Fruit fly (Drosophila melanogaster): ENCODE measurements around the gene Osi17.

The Osi17 gene

DNA sequence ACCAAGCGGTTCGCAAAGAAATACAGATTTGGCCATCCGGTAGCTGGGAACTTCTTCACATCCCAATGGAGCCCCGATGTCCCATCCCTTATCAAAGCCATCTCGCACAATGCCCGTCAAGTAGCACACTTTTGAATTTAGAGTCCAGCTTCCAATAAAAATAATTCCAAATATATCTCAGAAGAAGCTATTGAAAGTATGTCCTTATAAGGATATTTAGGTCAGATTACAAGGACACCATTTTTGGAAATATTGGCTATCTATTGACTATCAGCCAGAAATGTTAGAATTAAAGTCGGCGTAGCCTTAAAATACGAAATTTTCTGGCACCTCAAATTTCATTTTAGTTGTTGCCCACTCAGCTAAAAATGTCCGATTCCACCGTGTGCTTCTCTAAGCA lies 31.1 kb downstream of the Osi17 start, which contains the start of gene CG10298:
Gene CG10298 (plus strand): TSS at position 301 of the 400 bp plus-strand sequence.
- TF ChIP-seq CG8478 (optimal IDR thresholded peaks at IDR 0.05) (no peak), psq (optimal IDR thresholded peaks at IDR 0.05) (no peak), usp (GFP tag; optimal IDR thresholded peaks at IDR 0.05) (no peak), Dll (optimal IDR thresholded peaks at IDR 0.05) (no peak), pan (optimal IDR thresholded peaks at IDR 0.05) (no peak), EcR (GFP tag; optimal IDR thresholded peaks at IDR 0.05) (no peak)

DNA sequence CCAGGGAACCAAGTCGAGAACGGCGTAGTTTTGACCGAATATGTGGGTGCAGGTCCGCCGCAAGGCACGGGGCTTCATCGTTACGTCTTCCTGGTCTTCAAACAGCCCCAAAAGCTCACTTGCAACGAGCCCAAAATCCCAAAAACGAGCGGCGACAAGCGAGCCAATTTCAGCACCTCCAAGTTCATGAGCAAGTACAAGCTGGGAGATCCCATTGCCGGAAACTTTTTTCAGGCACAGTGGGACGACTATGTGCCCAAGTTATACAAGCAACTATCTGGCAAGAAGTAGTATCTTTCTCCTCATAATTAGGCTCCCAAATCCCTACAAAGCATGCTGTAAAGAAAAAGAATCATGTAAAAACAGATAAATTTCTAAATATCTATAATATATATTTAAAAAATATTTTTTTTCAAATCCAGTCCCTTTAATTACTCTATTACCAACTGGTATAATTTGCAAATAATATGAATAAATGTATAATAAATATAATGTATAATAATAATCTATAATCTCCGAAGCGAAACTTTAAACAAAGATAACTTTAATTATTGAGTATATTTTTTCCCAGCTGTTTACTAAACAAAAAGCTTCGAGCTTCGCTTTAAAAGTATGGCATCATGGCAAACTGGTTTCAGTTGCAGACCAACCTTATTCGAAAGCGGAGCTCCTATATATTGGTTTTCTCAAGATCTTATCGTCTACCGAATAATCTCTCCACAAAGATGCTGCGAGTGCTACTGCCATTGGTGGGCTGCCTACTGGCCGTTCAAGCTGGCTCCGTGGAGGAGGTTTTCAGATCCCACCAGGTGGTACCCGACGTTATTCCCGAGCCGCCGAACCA lies 32.0 kb downstream of the Osi17 start, which contains the start of gene CG17919:
Gene CG17919 (plus strand): TSS at position 634 of the 844 bp plus-strand sequence.
- no peak for TF ChIP-seq pan (optimal IDR thresholded peaks at IDR 0.05)
- TF ChIP-seq EcR (GFP tag; optimal IDR thresholded peaks at IDR 0.05), result no peak
- no peak for TF ChIP-seq Dll (optimal IDR thresholded peaks at IDR 0.05)
- no peak for TF ChIP-seq psq (optimal IDR thresholded peaks at IDR 0.05)
- TF ChIP-seq CG8478 (optimal IDR thresholded peaks at IDR 0.05), result no peak
- TF ChIP-seq usp (GFP tag; optimal IDR thresholded peaks at IDR 0.05), result no peak

DNA sequence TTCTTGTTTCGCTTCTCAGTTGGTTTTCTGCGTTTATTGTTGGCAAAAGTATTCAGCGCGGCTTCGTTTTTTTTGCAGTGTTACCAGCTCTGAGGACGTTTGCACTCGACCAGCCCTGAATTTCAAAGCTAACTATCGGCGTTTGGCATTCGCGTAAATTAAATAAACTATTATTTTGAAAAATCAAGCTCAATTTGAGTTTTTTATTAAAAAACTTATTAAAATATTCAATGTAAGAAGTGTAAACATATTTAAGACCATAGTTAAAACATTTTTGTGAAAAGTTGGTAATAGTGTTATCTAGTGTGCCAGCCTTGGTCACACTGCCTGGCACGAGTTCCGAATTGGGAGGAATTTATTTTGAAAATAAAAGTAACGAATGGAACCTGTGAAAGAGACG lies 34.2 kb downstream of the Osi17 start, which contains the start of the genes SmD2 and CG18048:
Gene SmD2 (minus strand): TSS at position 98 of the 400 bp plus-strand sequence.
Gene CG18048 (plus strand): TSS at position 298 of the 400 bp plus-strand sequence.
- TF ChIP-seq CG8478 (optimal IDR thresholded peaks at IDR 0.05), result no peak
- TF ChIP-seq Dll (optimal IDR thresholded peaks at IDR 0.05), result no peak
- TF ChIP-seq pan (optimal IDR thresholded peaks at IDR 0.05), result no peak
- no peak for TF ChIP-seq usp (GFP tag; optimal IDR thresholded peaks at IDR 0.05)
- no peak for TF ChIP-seq EcR (GFP tag; optimal IDR thresholded peaks at IDR 0.05)
- no peak for TF ChIP-seq psq (optimal IDR thresholded peaks at IDR 0.05)

DNA sequence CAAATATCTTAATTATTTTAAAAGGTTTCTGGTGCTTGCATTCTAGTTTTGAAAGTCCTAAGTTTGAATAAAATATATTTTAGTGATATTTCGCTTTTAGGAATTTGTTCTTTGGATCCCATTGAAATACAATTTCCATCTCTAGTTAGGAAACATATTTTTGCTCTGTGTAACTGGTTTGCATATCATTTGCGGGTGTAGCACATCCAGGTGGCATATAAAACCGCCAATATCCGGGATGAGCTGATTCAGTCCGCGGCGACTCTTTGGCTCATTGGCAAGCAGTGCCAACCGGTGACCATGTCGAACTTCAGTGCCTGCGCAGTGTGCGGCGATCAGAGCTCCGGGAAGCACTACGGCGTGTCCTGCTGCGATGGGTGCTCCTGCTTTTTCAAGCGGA lies 37.4 kb downstream of the Osi17 start, which contains the start of gene Hr83:
Gene Hr83 (plus strand): TSS at position 301 of the 400 bp plus-strand sequence.
- TF ChIP-seq psq (optimal IDR thresholded peaks at IDR 0.05) (no peak), pan (optimal IDR thresholded peaks at IDR 0.05) (no peak), CG8478 (optimal IDR thresholded peaks at IDR 0.05) (no peak), usp (GFP tag; optimal IDR thresholded peaks at IDR 0.05) (no peak), Dll (optimal IDR thresholded peaks at IDR 0.05) (no peak)

DNA sequence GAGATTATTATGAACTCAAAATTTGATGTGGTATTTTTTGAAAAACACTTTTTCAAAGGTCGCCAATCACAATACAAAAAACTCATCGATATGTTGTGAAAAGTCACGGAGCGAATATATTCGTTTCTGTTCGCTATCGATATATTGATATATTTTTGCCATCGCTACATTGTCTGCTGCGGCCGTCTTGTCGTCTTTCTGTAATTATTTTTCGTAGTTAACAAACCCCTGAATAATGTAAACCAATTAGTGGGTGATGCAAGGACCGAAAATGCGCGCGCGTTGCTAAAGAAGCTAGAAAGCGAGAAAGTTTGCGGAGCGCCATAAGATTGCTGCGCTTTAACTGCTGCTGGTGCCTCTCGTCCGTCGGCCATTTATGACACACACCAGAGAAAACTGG lies 39.2 kb downstream of the Osi17 start, which contains the start of gene Pak:
Gene Pak (plus strand): TSS at position 142 of the 400 bp plus-strand sequence.
- TF ChIP-seq EcR (GFP tag; optimal IDR thresholded peaks at IDR 0.05), result no peak
- TF ChIP-seq usp (GFP tag; optimal IDR thresholded peaks at IDR 0.05), result no peak
- no peak for TF ChIP-seq CG8478 (optimal IDR thresholded peaks at IDR 0.05)
- TF ChIP-seq pan (optimal IDR thresholded peaks at IDR 0.05), result no peak
- TF ChIP-seq Dll (optimal IDR thresholded peaks at IDR 0.05), result no peak
- TF ChIP-seq psq (optimal IDR thresholded peaks at IDR 0.05), result no peak

DNA sequence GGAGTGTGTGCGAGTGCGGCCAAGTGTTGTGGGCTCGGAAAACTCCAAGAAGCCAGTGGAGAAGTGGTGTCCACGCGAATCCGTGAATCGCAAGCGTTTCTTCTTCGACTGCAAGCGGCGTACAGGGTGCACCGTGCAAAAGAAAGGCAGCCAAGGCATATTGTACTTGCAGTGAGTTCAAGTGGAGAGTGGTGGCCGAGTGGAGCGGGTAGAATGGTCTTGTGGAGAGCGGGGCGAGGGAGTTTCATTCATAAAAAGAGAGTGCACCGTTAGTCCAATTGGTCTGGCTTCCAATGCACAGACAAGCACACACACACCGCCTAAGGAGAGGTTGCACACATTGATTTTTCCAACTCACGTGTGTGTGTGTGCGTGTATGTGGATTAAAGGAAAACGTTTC lies 39.6 kb downstream of the Osi17 start:
- peak; percentile 23 for TF ChIP-seq Dll (optimal IDR thresholded peaks at IDR 0.05)
- no peak for TF ChIP-seq pan (optimal IDR thresholded peaks at IDR 0.05)

DNA sequence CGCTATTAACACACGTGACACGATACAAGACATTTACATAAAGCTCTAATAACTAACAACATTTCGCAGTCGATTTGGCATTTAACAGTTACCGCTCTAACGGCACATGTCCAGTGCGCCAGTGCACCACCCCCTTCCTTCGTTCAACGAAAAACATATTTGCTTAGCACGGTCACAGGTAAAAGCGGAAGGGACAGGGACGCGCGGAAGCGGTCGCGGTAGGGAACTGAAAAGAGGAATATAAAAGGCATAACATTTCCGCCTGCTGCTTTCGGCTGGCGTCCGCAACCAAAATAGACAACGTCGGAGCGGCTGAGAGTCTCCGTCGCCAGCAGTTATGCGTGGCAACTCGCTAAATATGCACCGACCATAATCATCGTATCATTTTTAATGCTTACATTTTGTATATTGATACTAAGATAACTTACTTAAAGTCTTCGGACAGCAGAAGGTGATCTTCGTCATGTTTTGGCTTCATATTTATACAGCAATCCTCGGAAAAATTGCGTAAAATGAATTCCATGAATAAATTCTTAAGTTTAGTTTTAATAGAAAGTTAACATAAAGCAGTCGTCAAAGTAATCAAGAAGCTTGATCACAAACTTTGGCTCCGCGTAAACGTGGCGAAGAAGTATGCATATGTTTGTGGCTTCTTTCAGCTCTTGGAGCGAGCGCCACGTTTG lies 40.3 kb downstream of the Osi17 start:
- TF ChIP-seq Dll (optimal IDR thresholded peaks at IDR 0.05), result no peak
- TF ChIP-seq psq (optimal IDR thresholded peaks at IDR 0.05), result no peak
- TF ChIP-seq pan (optimal IDR thresholded peaks at IDR 0.05), result no peak
- no peak for TF ChIP-seq EcR (GFP tag; optimal IDR thresholded peaks at IDR 0.05)
- no peak for TF ChIP-seq CG8478 (optimal IDR thresholded peaks at IDR 0.05)
- TF ChIP-seq usp (GFP tag; optimal IDR thresholded peaks at IDR 0.05), result no peak

DNA sequence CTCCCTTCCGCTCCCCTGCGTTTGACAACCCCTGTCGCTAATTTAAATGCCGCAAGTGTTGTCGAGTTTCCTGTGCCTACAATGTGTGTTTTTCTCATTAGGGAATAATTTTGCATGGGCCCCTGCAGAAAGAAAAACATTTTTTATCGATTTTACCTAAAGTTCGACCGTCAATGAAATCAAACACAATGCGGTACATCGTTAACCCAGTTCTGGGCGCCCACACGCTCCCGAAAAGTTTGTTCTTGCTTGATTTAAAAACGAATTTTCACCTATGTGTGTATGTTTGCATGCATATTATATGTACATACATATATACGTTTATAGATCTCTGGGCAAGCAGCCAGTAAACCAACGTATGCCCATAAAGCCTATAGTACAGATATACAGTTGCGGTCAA lies 40.9 kb downstream of the Osi17 start:
- no peak for TF ChIP-seq EcR (GFP tag; optimal IDR thresholded peaks at IDR 0.05)
- no peak for TF ChIP-seq psq (optimal IDR thresholded peaks at IDR 0.05)
- no peak for TF ChIP-seq usp (GFP tag; optimal IDR thresholded peaks at IDR 0.05)
- peak; percentile 31 for TF ChIP-seq pan (optimal IDR thresholded peaks at IDR 0.05)

DNA sequence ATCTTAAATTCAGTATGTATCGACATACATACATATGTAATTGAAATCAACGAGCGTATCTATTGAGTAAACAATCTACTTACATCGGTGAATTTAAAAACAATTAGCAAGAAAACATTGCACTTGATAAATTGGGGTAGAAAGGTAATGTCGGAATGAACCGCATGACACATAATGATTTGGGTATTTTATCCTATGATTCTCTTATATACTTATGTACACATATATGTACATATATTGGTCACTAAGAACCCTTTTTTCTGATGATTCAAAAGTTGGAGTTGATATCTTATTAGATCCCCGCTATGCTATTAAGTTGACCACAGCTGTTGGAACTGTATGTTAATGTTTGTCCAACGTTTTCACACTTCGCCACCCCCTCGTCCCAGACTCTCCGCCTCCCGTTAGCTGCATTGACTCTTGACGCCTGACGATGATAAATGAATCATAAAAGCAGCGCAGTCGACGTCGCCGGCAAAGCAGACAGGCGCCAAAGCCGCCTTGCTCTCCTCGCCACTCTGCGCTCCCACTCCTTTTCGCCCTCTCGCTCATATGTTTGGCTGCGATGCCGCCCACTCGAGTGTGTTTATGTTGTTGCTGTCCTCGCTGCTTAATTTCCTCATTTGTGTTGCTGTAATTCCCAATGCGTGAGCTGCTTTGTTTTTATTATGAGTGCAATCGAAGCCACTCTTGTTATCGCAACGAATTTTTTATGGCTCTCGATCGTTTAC lies 41.5 kb downstream of the Osi17 start:
- TF ChIP-seq psq (optimal IDR thresholded peaks at IDR 0.05), result no peak
- no peak for TF ChIP-seq pan (optimal IDR thresholded peaks at IDR 0.05)
- TF ChIP-seq usp (GFP tag; optimal IDR thresholded peaks at IDR 0.05), result no peak
- no peak for TF ChIP-seq EcR (GFP tag; optimal IDR thresholded peaks at IDR 0.05)
- TF ChIP-seq CG8478 (optimal IDR thresholded peaks at IDR 0.05), result no peak
- no peak for TF ChIP-seq Dll (optimal IDR thresholded peaks at IDR 0.05)

DNA sequence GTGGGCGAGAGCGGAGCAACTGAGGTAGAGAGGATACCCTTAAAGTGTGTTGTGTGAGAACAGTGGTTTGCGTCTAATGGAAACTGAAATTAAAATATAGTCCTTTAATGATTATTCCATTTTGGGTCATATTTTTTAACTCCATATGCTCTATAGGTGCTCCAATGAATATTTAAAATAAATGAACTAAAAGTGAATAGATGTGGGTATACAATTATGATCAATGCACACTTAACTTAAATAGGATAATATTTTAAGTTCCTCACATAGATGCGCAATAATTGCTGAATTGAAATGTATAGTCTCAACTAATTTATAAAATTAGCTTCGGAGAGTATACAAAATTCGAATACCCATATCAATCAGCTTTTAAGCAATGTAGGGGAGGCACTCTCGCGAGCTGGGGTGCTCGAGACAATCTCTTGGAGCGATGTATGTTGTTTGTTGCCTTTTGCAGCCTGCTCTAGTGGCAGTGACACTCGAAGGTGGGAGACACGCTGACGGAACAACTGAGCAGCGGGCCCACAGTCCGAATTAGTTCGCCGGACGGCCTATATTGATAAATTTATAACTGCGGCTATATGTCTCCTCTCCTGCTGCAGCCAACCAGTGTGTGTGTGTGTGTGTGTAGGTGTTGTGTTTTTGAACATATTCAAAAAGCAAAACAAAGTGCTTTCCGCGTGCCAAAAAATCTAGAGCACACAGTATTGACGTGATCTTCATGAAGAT lies 42.2 kb downstream of the Osi17 start:
- no peak for TF ChIP-seq CG8478 (optimal IDR thresholded peaks at IDR 0.05)
- TF ChIP-seq pan (optimal IDR thresholded peaks at IDR 0.05), result no peak
- TF ChIP-seq psq (optimal IDR thresholded peaks at IDR 0.05), result no peak
- no peak for TF ChIP-seq usp (GFP tag; optimal IDR thresholded peaks at IDR 0.05)
- TF ChIP-seq Dll (optimal IDR thresholded peaks at IDR 0.05), result no peak
- no peak for TF ChIP-seq EcR (GFP tag; optimal IDR thresholded peaks at IDR 0.05)

DNA sequence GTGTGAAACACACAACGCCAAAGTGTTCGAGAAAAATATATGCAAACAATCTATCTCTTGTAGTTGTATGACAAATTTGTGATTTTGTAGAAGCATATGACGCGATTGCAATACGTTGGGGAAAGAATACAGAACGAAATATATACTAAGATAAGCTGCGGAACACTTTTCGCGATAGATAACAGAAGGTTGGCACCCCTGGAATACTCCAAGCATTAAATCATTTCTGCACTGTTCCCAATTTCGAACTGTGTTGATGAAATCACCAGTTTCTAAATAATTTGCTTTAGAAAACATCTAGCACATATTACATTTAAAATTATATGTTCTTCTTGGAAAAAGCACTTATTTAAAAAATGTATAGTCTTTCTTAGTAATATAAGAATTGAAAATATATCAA lies 42.8 kb downstream of the Osi17 start:
- TF ChIP-seq psq (optimal IDR thresholded peaks at IDR 0.05), result no peak
- TF ChIP-seq EcR (GFP tag; optimal IDR thresholded peaks at IDR 0.05), result no peak
- TF ChIP-seq usp (GFP tag; optimal IDR thresholded peaks at IDR 0.05), result no peak
- TF ChIP-seq Dll (optimal IDR thresholded peaks at IDR 0.05), result no peak
- TF ChIP-seq pan (optimal IDR thresholded peaks at IDR 0.05), result no peak
- no peak for TF ChIP-seq CG8478 (optimal IDR thresholded peaks at IDR 0.05)
